Worm (Caenorhabditis elegans): ENCODE measurements around the gene Y60A9A.1.

ce11 chrX:14421529-14421982, 44.5 kb upstream of the Y60A9A.1 start, which contains the start of gene F23D12.2:
- no peak for TF ChIP-seq snpc-4 (GFP tag; optimal IDR thresholded peaks at IDR 0.05)
- TF ChIP-seq snpc-4 (tag; optimal IDR thresholded peaks at IDR 0.05) = no peak
- TF ChIP-seq rcor-1 (GFP tag; IDR thresholded peaks at IDR 0.05) = no peak
- peak; percentile 53 for TF ChIP-seq efl-1 (GFP tag; optimal IDR thresholded peaks at IDR 0.05)
- no peak for TF ChIP-seq Y53F4B.3 (GFP tag; IDR thresholded peaks at IDR 0.05)
- no peak for TF ChIP-seq cebp-1 (GFP tag; IDR thresholded peaks at IDR 0.05)
- no peak for TF ChIP-seq cebp-1 (tag; optimal IDR thresholded peaks at IDR 0.05)
- TF ChIP-seq F22D6.2 (tag; optimal IDR thresholded peaks at IDR 0.05) = no peak
- TF ChIP-seq F33H1.4 (GFP tag; IDR thresholded peaks at IDR 0.05) = no peak
- TF ChIP-seq nfya-1 (tag; optimal IDR thresholded peaks at IDR 0.05; ENCODE audit: borderline replicate concordance, insufficient read depth) = no peak
- no peak for TF ChIP-seq him-1 (tag; optimal IDR thresholded peaks at IDR 0.05)
- TF ChIP-seq unc-130 (GFP tag; optimal IDR thresholded peaks at IDR 0.05) = no peak
- no peak for TF ChIP-seq unc-62 (GFP tag; optimal IDR thresholded peaks at IDR 0.05)
- TF ChIP-seq K11D2.4 (GFP tag; IDR thresholded peaks at IDR 0.05) = no peak

All from whole organism, young adult.